Worm (Caenorhabditis elegans): ENCODE results near the gene K06A4.6.
A peak's percentile ranks its signal among the peaks of the same experiment; 100 is the strongest.

The K06A4.6 gene

DNA sequence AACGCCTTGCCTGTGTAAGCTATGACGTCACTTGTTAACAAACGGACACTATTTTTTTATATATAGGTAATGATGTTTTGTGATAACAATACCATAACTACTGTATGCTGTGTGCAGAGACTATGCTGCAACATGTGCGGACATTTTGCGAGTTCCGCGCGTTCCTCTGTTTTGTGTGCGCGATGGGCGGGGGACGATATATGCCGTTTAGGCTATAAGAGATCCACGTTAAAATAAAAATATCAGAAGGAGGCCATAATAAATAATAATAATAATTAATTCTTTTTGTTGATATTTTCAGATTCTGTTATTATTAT lies 40.5 kb downstream of the K06A4.6 start:
- TF ChIP-seq C17E4.6 (GFP tag; IDR thresholded peaks at IDR 0.05) (no peak), snpc-1.1 (tag; optimal IDR thresholded peaks at IDR 0.05; ENCODE audit: insufficient read depth) (peak; percentile 89), dpff-1 (tag; optimal IDR thresholded peaks at IDR 0.05) (no peak), zim-3 (tag; optimal IDR thresholded peaks at IDR 0.05) (no peak), snpc-3.4 (tag; optimal IDR thresholded peaks at IDR 0.05) (no peak), pbrm-1 (GFP tag; IDR thresholded peaks at IDR 0.05) (no peak; the same call in 1 of the 2 replicates), him-1 (tag; optimal IDR thresholded peaks at IDR 0.05) (peak; percentile 36), mcd-1 (GFP tag; IDR thresholded peaks at IDR 0.05) (0 out of 2 replicates have a peak, but pooled peaks have one; percentile 48), efl-1 (GFP tag; optimal IDR thresholded peaks at IDR 0.05) (no peak), nhr-120 (GFP tag; IDR thresholded peaks at IDR 0.05) (no peak), ceh-100 (GFP tag; IDR thresholded peaks at IDR 0.05) (no peak), akir-1 (GFP tag; optimal IDR thresholded peaks at IDR 0.05) (no peak), egrh-3 (GFP tag; IDR thresholded peaks at IDR 0.05) (no peak), attf-5 (GFP tag; optimal IDR thresholded peaks at IDR 0.05) (no peak), ama-1 (optimal IDR thresholded peaks at IDR 0.05) (no peak), ama-1 (GFP tag; optimal IDR thresholded peaks at IDR 0.05) (no peak), snpc-4 (GFP tag; optimal IDR thresholded peaks at IDR 0.05) (peak; percentile 83), snpc-4 (tag; optimal IDR thresholded peaks at IDR 0.05) (peak; percentile 42 to 91 (median 76)), ztf-22 (GFP tag; optimal IDR thresholded peaks at IDR 0.05) (no peak), Y79H2A.3 (GFP tag; conservative IDR thresholded peaks at IDR 0.05) (no peak), B0336.3 (GFP tag; IDR thresholded peaks at IDR 0.05) (no peak), F52B5.7 (tag; optimal IDR thresholded peaks at IDR 0.05) (no peak), Y56A3A.18 (GFP tag; IDR thresholded peaks at IDR 0.05) (no peak), hrde-1 (tag; optimal IDR thresholded peaks at IDR 0.05; ENCODE audit: borderline replicate concordance) (no peak), tbp1 (GFP tag; optimal IDR thresholded peaks at IDR 0.05) (peak; percentile 57), lsl-1 (GFP tag; optimal IDR thresholded peaks at IDR 0.05) (peak; percentile 84), ztf-3 (GFP tag; optimal IDR thresholded peaks at IDR 0.05) (no peak), egl-18 (GFP tag; IDR thresholded peaks at IDR 0.05) (no peak), nfyb-1 (GFP tag; IDR thresholded peaks at IDR 0.05) (no peak), B0019.2 (GFP tag; conservative IDR thresholded peaks at IDR 0.05) (no peak), ceh-58 (GFP tag; IDR thresholded peaks at IDR 0.05) (no peak), tlf-1 (GFP tag; optimal IDR thresholded peaks at IDR 0.05) (no peak), sdz-38 (tag; optimal IDR thresholded peaks at IDR 0.05) (no peak), ekl-4 (GFP tag; IDR thresholded peaks at IDR 0.05) (no peak), ceh-91 (GFP tag; IDR thresholded peaks at IDR 0.05) (no peak), aptf-2 (GFP tag; conservative IDR thresholded peaks at IDR 0.05) (no peak), ztf-26 (tag; optimal IDR thresholded peaks at IDR 0.05) (no peak), F39B2.1 (GFP tag; IDR thresholded peaks at IDR 0.05) (no peak), dpl-1 (GFP tag; optimal IDR thresholded peaks at IDR 0.05) (no peak), madf-8 (GFP tag; conservative IDR thresholded peaks at IDR 0.05) (0 out of 2 replicates have a peak, but pooled peaks have one; percentile 3), repo-1 (tag; optimal IDR thresholded peaks at IDR 0.05) (no peak), lin-54 (GFP tag; optimal IDR thresholded peaks at IDR 0.05) (peak; percentile 20), snpc-1.3 (tag; optimal IDR thresholded peaks at IDR 0.05; ENCODE audit: insufficient read depth) (peak; percentile 1), bed-1 (GFP tag; IDR thresholded peaks at IDR 0.05) (no peak), rcor-1 (GFP tag; IDR thresholded peaks at IDR 0.05) (no peak), mes-4 (tag; optimal IDR thresholded peaks at IDR 0.05) (no peak), ztf-18 (tag; optimal IDR thresholded peaks at IDR 0.05) (peak; percentile 22), F33H1.4 (GFP tag; IDR thresholded peaks at IDR 0.05) (no peak), F23B12.7 (tag; optimal IDR thresholded peaks at IDR 0.05; ENCODE audit: insufficient read depth) (no peak)

All from whole organism, young adult.